Worm (Caenorhabditis elegans) whole organism, midembryonic: ENCODE measurements around the gene Y49F6A.5.

Experiments used
- T22C8.4 ChIP-seq: fragments of 200-800 bp; sonication (Bioruptor generic); IDR thresholded peaks from 2 replicates; pipeline ENCODE4 v1.3.6; 2022; ENCODE audit warnings: missing genetic modification characterization, missing compliant biosample characterization
- cog-1 ChIP-seq: sonication (generic microtip); optimal IDR thresholded peaks from 2 replicates; lab custom pipeline; 2016; ENCODE audit warnings: missing genetic modification characterization, missing compliant biosample characterization
- flt-1 ChIP-seq: fragments of 200-800 bp; sonication (Bioruptor generic); IDR thresholded peaks from 2 replicates; pipeline ENCODE4 v1.3.6; 2022; ENCODE audit warnings: missing genetic modification characterization, missing compliant biosample characterization
- klf-2 ChIP-seq: fragments of 200-800 bp; sonication (Bioruptor generic); conservative IDR thresholded peaks from 2 replicates; pipeline ENCODE4 v1.3.6; 2022; ENCODE audit warnings: missing genetic modification reagents, missing genetic modification characterization, missing compliant biosample characterization
- med-1 ChIP-seq: sonication (generic microtip); optimal IDR thresholded peaks from 2 replicates; lab custom pipeline; 2017; ENCODE audit warnings: missing genetic modification characterization, mild to moderate bottlenecking, missing compliant biosample characterization, antibody characterized with exemption, missing genetic modification reagents; ENCODE audit not compliant: insufficient read depth
- ref-1 ChIP-seq: fragments of 200-800 bp; sonication (Bioruptor generic); conservative IDR thresholded peaks from 2 replicates; pipeline ENCODE4 v1.3.6; 2022; ENCODE audit warnings: missing genetic modification reagents, missing genetic modification characterization, missing compliant biosample characterization
- tab-1 ChIP-seq: fragments of 200-800 bp; sonication (Bioruptor generic); IDR thresholded peaks from 2 replicates; pipeline ENCODE4 v1.3.6; 2022; ENCODE audit warnings: missing genetic modification characterization, missing compliant biosample characterization
- ztf-23 ChIP-seq: fragments of 200-800 bp; sonication (Bioruptor generic); IDR thresholded peaks from 2 replicates; pipeline ENCODE4 v1.3.6; 2022; ENCODE audit warnings: missing genetic modification reagents, missing genetic modification characterization, missing compliant biosample characterization
- ztf-29 ChIP-seq: fragments of 200-800 bp; sonication (Bioruptor generic); IDR thresholded peaks from 2 replicates; pipeline ENCODE4 v1.3.6; 2022; ENCODE audit warnings: missing genetic modification reagents, missing genetic modification characterization, missing compliant biosample characterization

Gene Y49F6A.5

ce11 chrII:3609764-3610163 lies at the start of gene Y49F6A.5:
TSS of gene Y49F6A.5 (minus strand) at chrII:3609864.
- TF ChIP-seq flt-1 (GFP tag; lab: Robert Waterston, UW) (no peak), klf-2 (GFP tag; lab: Robert Waterston, UW) (no peak), ztf-23 (GFP tag; lab: Robert Waterston, UW) (no peak), T22C8.4 (no peak), cog-1 (tag; lab: Kevin White, UChicago) (no peak), ztf-29 (GFP tag; lab: Robert Waterston, UW) (no peak), med-1 (GFP tag; lab: Kevin White, UChicago) (no peak), ref-1 (GFP tag; lab: Robert Waterston, UW) (no peak), tab-1 (no peak)

- TF ChIP-seq klf-2 (GFP tag; lab: Robert Waterston, UW) (no peak), ztf-23 (GFP tag; lab: Robert Waterston, UW) (no peak)
Observed at ce11 chrII:3655378-3655777, 45.7 kb upstream of the Y49F6A.5 start, which contains the start of gene F19B10.5. TSS of gene F19B10.5 (plus strand) at chrII:3655678.

- TF ChIP-seq cog-1 (tag; lab: Kevin White, UChicago) (no peak), ztf-23 (GFP tag; lab: Robert Waterston, UW) (no peak), ztf-29 (GFP tag; lab: Robert Waterston, UW) (no peak), med-1 (GFP tag; lab: Kevin White, UChicago) (no peak), tab-1 (no peak), flt-1 (GFP tag; lab: Robert Waterston, UW) (no peak), ref-1 (GFP tag; lab: Robert Waterston, UW) (no peak), T22C8.4 (no peak), klf-2 (GFP tag; lab: Robert Waterston, UW) (no peak)
Observed at ce11 chrII:3647111-3647510, 37.4 kb upstream of the Y49F6A.5 start, which contains the start of gene fbxb-33. TSS of gene fbxb-33 (plus strand) at chrII:3647411.

- TF ChIP-seq med-1 (GFP tag; lab: Kevin White, UChicago), result no peak
- no peak for TF ChIP-seq T22C8.4
Observed at ce11 chrII:3641197-3641596, 31.5 kb upstream of the Y49F6A.5 start, which contains the start of gene M151.1. TSS of gene M151.1 (plus strand) at chrII:3641497.

- TF ChIP-seq T22C8.4 (no peak), ztf-29 (GFP tag; lab: Robert Waterston, UW) (no peak), ref-1 (GFP tag; lab: Robert Waterston, UW) (no peak), cog-1 (tag; lab: Kevin White, UChicago) (no peak), med-1 (GFP tag; lab: Kevin White, UChicago) (no peak), flt-1 (GFP tag; lab: Robert Waterston, UW) (no peak), ztf-23 (GFP tag; lab: Robert Waterston, UW) (no peak), tab-1 (no peak), klf-2 (GFP tag; lab: Robert Waterston, UW) (no peak)
Observed at ce11 chrII:3640197-3640596, 30.5 kb upstream of the Y49F6A.5 start, which contains the start of gene M151.10. TSS of gene M151.10 (minus strand) at chrII:3640297.

- TF ChIP-seq ztf-29 (GFP tag; lab: Robert Waterston, UW) (no peak), cog-1 (tag; lab: Kevin White, UChicago) (no peak), med-1 (GFP tag; lab: Kevin White, UChicago) (no peak), klf-2 (GFP tag; lab: Robert Waterston, UW) (no peak), flt-1 (GFP tag; lab: Robert Waterston, UW) (no peak), ztf-23 (GFP tag; lab: Robert Waterston, UW) (no peak), tab-1 (no peak), T22C8.4 (no peak), ref-1 (GFP tag; lab: Robert Waterston, UW) (no peak)
Observed at ce11 chrII:3639238-3639637, 29.6 kb upstream of the Y49F6A.5 start, which contains the start of gene fbxb-31. TSS of gene fbxb-31 (minus strand) at chrII:3639338.

- no peak for TF ChIP-seq cog-1 (tag; lab: Kevin White, UChicago)
- TF ChIP-seq ref-1 (GFP tag; lab: Robert Waterston, UW), result no peak
- no peak for TF ChIP-seq klf-2 (GFP tag; lab: Robert Waterston, UW)
- no peak for TF ChIP-seq flt-1 (GFP tag; lab: Robert Waterston, UW)
- TF ChIP-seq ztf-29 (GFP tag; lab: Robert Waterston, UW), result no peak
- no peak for TF ChIP-seq med-1 (GFP tag; lab: Kevin White, UChicago)
- TF ChIP-seq tab-1, result no peak
- no peak for TF ChIP-seq ztf-23 (GFP tag; lab: Robert Waterston, UW)
- TF ChIP-seq T22C8.4, result no peak
Observed at ce11 chrII:3634765-3635164, 25.1 kb upstream of the Y49F6A.5 start.

- TF ChIP-seq cog-1 (tag; lab: Kevin White, UChicago) (no peak), klf-2 (GFP tag; lab: Robert Waterston, UW) (no peak), tab-1 (no peak), med-1 (GFP tag; lab: Kevin White, UChicago) (no peak), ztf-29 (GFP tag; lab: Robert Waterston, UW) (no peak), flt-1 (GFP tag; lab: Robert Waterston, UW) (no peak), ztf-23 (GFP tag; lab: Robert Waterston, UW) (no peak)
Observed at ce11 chrII:3630810-3631209, 21.1 kb upstream of the Y49F6A.5 start, which contains the start of gene M151.2. TSS of gene M151.2 (plus strand) at chrII:3631110.

ce11 chrII:3626872-3627271 lies 17.2 kb upstream of the Y49F6A.5 start, which contains the start of gene M151.3:
TSS of gene M151.3 (plus strand) at chrII:3627172.
- TF ChIP-seq flt-1 (GFP tag; lab: Robert Waterston, UW) (no peak), ztf-29 (GFP tag; lab: Robert Waterston, UW) (no peak), tab-1 (no peak), ref-1 (GFP tag; lab: Robert Waterston, UW) (no peak), med-1 (GFP tag; lab: Kevin White, UChicago) (no peak)

- no peak for TF ChIP-seq ref-1 (GFP tag; lab: Robert Waterston, UW)
- TF ChIP-seq ztf-23 (GFP tag; lab: Robert Waterston, UW), result no peak
- TF ChIP-seq tab-1, result no peak
- TF ChIP-seq klf-2 (GFP tag; lab: Robert Waterston, UW), result no peak
- no peak for TF ChIP-seq cog-1 (tag; lab: Kevin White, UChicago)
- no peak for TF ChIP-seq T22C8.4
- TF ChIP-seq med-1 (GFP tag; lab: Kevin White, UChicago), result no peak
- TF ChIP-seq ztf-29 (GFP tag; lab: Robert Waterston, UW), result no peak
- no peak for TF ChIP-seq flt-1 (GFP tag; lab: Robert Waterston, UW)
Observed at ce11 chrII:3622014-3622413, 12.3 kb upstream of the Y49F6A.5 start, which contains the start of gene M151.7. TSS of gene M151.7 (plus strand) at chrII:3622314.
